Fruit fly (Drosophila melanogaster) whole organism, embryonic: ENCODE measurements around the gene Sps2.

ENCODE experiments used
- Aef1 ChIP-seq: fragments of 200-800 bp; sonication (Bioruptor generic); IDR thresholded peaks from 3 replicates; pipeline ENCODE4 v1.3.6; 2022; ENCODE audit warnings: missing biosample characterization, missing genetic modification characterization
- BtbVII ChIP-seq: fragments of 200-800 bp; sonication (Bioruptor generic); optimal IDR thresholded peaks from 3 replicates; lab custom pipeline; 2017; ENCODE audit warnings: missing biosample characterization, mild to moderate bottlenecking, missing genetic modification characterization
- CG10274 ChIP-seq: fragments of 200-800 bp; sonication (Bioruptor generic); optimal IDR thresholded peaks from 3 replicates; lab custom pipeline; 2017; ENCODE audit warnings: missing biosample characterization, mild to moderate bottlenecking, missing genetic modification characterization
- CG10565 ChIP-seq: fragments of 200-800 bp; sonication (Bioruptor generic); optimal IDR thresholded peaks from 3 replicates; lab custom pipeline; 2016; ENCODE audit warnings: missing biosample characterization, mild to moderate bottlenecking, missing genetic modification characterization
- CG11398 ChIP-seq: fragments of 200-800 bp; sonication (Bioruptor generic); optimal IDR thresholded peaks from 2 replicates; lab custom pipeline; 2016; ENCODE audit warnings: missing biosample characterization, missing genetic modification characterization
- CG11560 ChIP-seq: fragments of 200-800 bp; sonication (Bioruptor generic); IDR thresholded peaks from 3 replicates; pipeline ENCODE4 v1.3.6; 2022; ENCODE audit warnings: missing biosample characterization, missing genetic modification characterization
- CG13296 ChIP-seq: fragments of 200-800 bp; sonication (Bioruptor generic); optimal IDR thresholded peaks from 3 replicates; lab custom pipeline; 2018; ENCODE audit warnings: missing biosample characterization, mild to moderate bottlenecking, missing genetic modification characterization
- CG13894 ChIP-seq: fragments of 200-800 bp; sonication (Bioruptor generic); optimal IDR thresholded peaks from 3 replicates; lab custom pipeline; 2018; ENCODE audit warnings: missing biosample characterization, mild to moderate bottlenecking, missing genetic modification characterization, moderate library complexity
- CG17912 ChIP-seq: fragments of 200-800 bp; sonication (Bioruptor generic); optimal IDR thresholded peaks from 2 replicates; lab custom pipeline; 2018; ENCODE audit warnings: missing biosample characterization, mild to moderate bottlenecking, missing genetic modification characterization
- CG2889 ChIP-seq: fragments of 200-800 bp; sonication (Bioruptor generic); IDR thresholded peaks from 3 replicates; pipeline ENCODE4 v1.3.6; 2022; ENCODE audit warnings: missing biosample characterization, missing genetic modification characterization
- CG31365 ChIP-seq: fragments of 200-800 bp; sonication (Bioruptor generic); optimal IDR thresholded peaks from 2 replicates; lab custom pipeline; 2018; ENCODE audit warnings: missing biosample characterization, mild to moderate bottlenecking, missing genetic modification characterization
- CG3163 ChIP-seq: fragments of 200-800 bp; sonication (Bioruptor generic); optimal IDR thresholded peaks from 3 replicates; lab custom pipeline; 2016; ENCODE audit warnings: missing biosample characterization, missing genetic modification characterization
- CG4328 ChIP-seq: fragments of 200-800 bp; sonication (Bioruptor generic); optimal IDR thresholded peaks from 3 replicates; lab custom pipeline; 2017; ENCODE audit warnings: missing biosample characterization, missing genetic modification reagents, missing genetic modification characterization
- CG6854 ChIP-seq: fragments of 200-800 bp; sonication (Bioruptor generic); optimal IDR thresholded peaks from 3 replicates; lab custom pipeline; 2017; ENCODE audit warnings: missing biosample characterization, mild to moderate bottlenecking, missing genetic modification characterization
- CG7987 ChIP-seq: fragments of 200-800 bp; sonication (Bioruptor generic); optimal IDR thresholded peaks from 2 replicates; lab custom pipeline; 2018; ENCODE audit warnings: missing biosample characterization, mild to moderate bottlenecking, missing genetic modification characterization, moderate library complexity
- CTCF ChIP-seq: fragments of 200-800 bp; sonication (Bioruptor generic); optimal IDR thresholded peaks from 2 replicates; lab custom pipeline; 2017; ENCODE audit warnings: missing biosample characterization, mild to moderate bottlenecking, missing genetic modification characterization, moderate library complexity
- Dbx ChIP-seq: fragments of 200-800 bp; sonication (Bioruptor generic); IDR thresholded peaks from 3 replicates; pipeline ENCODE4 v1.3.6; 2022; ENCODE audit warnings: missing biosample characterization, missing genetic modification characterization
- Deaf1 ChIP-seq: fragments of 200-800 bp; optimal IDR thresholded peaks from 3 replicates; lab custom pipeline; 2019; ENCODE audit warnings: missing biosample characterization, mild to moderate bottlenecking, missing genetic modification characterization, moderate library complexity
- Dp ChIP-seq: fragments of 200-800 bp; sonication (Bioruptor generic); optimal IDR thresholded peaks from 2 replicates; lab custom pipeline; 2018; ENCODE audit warnings: missing biosample characterization, mild to moderate bottlenecking, missing genetic modification characterization, moderate library complexity
- Fer1 ChIP-seq: fragments of 200-800 bp; sonication (Bioruptor generic); optimal IDR thresholded peaks from 2 replicates; lab custom pipeline; 2017; ENCODE audit warnings: missing biosample characterization, mild to moderate bottlenecking, missing genetic modification characterization
- Hmr ChIP-seq: fragments of 200-800 bp; sonication (Bioruptor generic); optimal IDR thresholded peaks from 3 replicates; lab custom pipeline; 2017; ENCODE audit warnings: mild to moderate bottlenecking, missing biosample characterization, missing genetic modification reagents, missing genetic modification characterization
- MBD-R2 ChIP-seq: fragments of 200-800 bp; sonication (Bioruptor generic); IDR thresholded peaks from 2 replicates; pipeline ENCODE4 v1.3.6; 2022; ENCODE audit warnings: missing biosample characterization, missing genetic modification characterization
- MESR4 ChIP-seq: fragments of 200-800 bp; sonication (Bioruptor generic); optimal IDR thresholded peaks from 2 replicates; lab custom pipeline; 2018; ENCODE audit warnings: missing biosample characterization, mild to moderate bottlenecking, missing genetic modification characterization, moderate library complexity
- MTF-1 ChIP-seq: fragments of 200-800 bp; sonication (Bioruptor generic); optimal IDR thresholded peaks from 2 replicates; lab custom pipeline; 2018; ENCODE audit warnings: missing biosample characterization, mild to moderate bottlenecking, missing genetic modification characterization, borderline replicate concordance
- Mad ChIP-seq: fragments of 200-800 bp; sonication (Bioruptor generic); optimal IDR thresholded peaks from 2 replicates; lab custom pipeline; 2016; ENCODE audit warnings: missing biosample characterization, missing genetic modification characterization
- Med ChIP-seq: fragments of 200-800 bp; sonication (Bioruptor generic); peaks from one replicate; lab custom pipeline; 2016; ENCODE audit warnings: missing biosample characterization, missing genetic modification characterization, mild to moderate bottlenecking, inconsistent platforms, moderate library complexity
- NFAT ChIP-seq: fragments of 200-800 bp; sonication (Bioruptor generic); IDR thresholded peaks from 2 replicates; pipeline ENCODE4 v1.3.6; 2022; ENCODE audit warnings: missing biosample characterization, missing genetic modification characterization
- Nf-YC ChIP-seq: fragments of 200-800 bp; optimal IDR thresholded peaks from 3 replicates; lab custom pipeline; 2019; ENCODE audit warnings: missing biosample characterization, mild to moderate bottlenecking, missing genetic modification characterization, moderate library complexity
- Pdp1 ChIP-seq, 2 experiments: fragments of 200-800 bp; sonication (Bioruptor generic); optimal IDR thresholded peaks; 3 replicates each; lab custom pipeline; 2016; ENCODE audit warnings: missing biosample characterization in 2 of 2, missing genetic modification characterization in 2 of 2, mild to moderate bottlenecking in 1 of 2, moderate library complexity in 1 of 2
- Rx ChIP-seq: fragments of 200-800 bp; sonication (Bioruptor generic); IDR thresholded peaks from 2 replicates; pipeline ENCODE4 v1.3.6; 2022; ENCODE audit warnings: missing biosample characterization, missing genetic modification characterization
- al ChIP-seq: fragments of 200-800 bp; sonication (Bioruptor generic); IDR thresholded peaks from 2 replicates; pipeline ENCODE4 v1.3.6; 2022; ENCODE audit warnings: missing biosample characterization, missing genetic modification characterization
- bcd ChIP-seq: fragments of 200-800 bp; sonication (Bioruptor generic); optimal IDR thresholded peaks from 2 replicates; lab custom pipeline; 2017; ENCODE audit warnings: missing biosample characterization, mild to moderate bottlenecking, missing genetic modification characterization
- bigmax ChIP-seq: fragments of 200-800 bp; sonication (Bioruptor generic); optimal IDR thresholded peaks from 2 replicates; lab custom pipeline; 2018; ENCODE audit warnings: missing biosample characterization, mild to moderate bottlenecking, missing genetic modification characterization
- caup ChIP-seq: fragments of 200-800 bp; sonication (Bioruptor generic); optimal IDR thresholded peaks from 3 replicates; lab custom pipeline; 2017; ENCODE audit warnings: missing biosample characterization, mild to moderate bottlenecking, missing genetic modification characterization, moderate library complexity; ENCODE audit not compliant: severe bottlenecking
- dimm ChIP-seq: fragments of 200-800 bp; sonication (Bioruptor generic); IDR thresholded peaks from 2 replicates; pipeline ENCODE4 v1.3.6; 2022; ENCODE audit warnings: missing biosample characterization, missing genetic modification characterization
- exex ChIP-seq: fragments of 200-800 bp; sonication (Bioruptor generic); optimal IDR thresholded peaks from 4 replicates; lab custom pipeline; 2018; ENCODE audit warnings: missing biosample characterization, mild to moderate bottlenecking, missing genetic modification characterization, moderate library complexity
- ftz-f1 ChIP-seq: fragments of 200-800 bp; sonication (Bioruptor generic); optimal IDR thresholded peaks from 2 replicates; lab custom pipeline; 2016; ENCODE audit warnings: missing biosample characterization, missing genetic modification characterization
- gro ChIP-seq: fragments of 200-800 bp; sonication (Bioruptor generic); optimal IDR thresholded peaks from 2 replicates; lab custom pipeline; 2016; ENCODE audit warnings: missing biosample characterization, missing genetic modification characterization
- inv ChIP-seq: fragments of 200-800 bp; sonication (Bioruptor generic); IDR thresholded peaks from 2 replicates; pipeline ENCODE4 v1.3.6; 2022; ENCODE audit warnings: missing biosample characterization, missing genetic modification characterization; ENCODE audit not compliant: partially characterized antibody
- klu ChIP-seq: fragments of 200-800 bp; sonication (Bioruptor generic); IDR thresholded peaks from 2 replicates; pipeline ENCODE4 v1.3.6; 2022; ENCODE audit warnings: missing biosample characterization, missing genetic modification characterization
- mirr ChIP-seq: fragments of 200-800 bp; sonication (Bioruptor generic); optimal IDR thresholded peaks from 3 replicates; lab custom pipeline; 2018; ENCODE audit warnings: missing biosample characterization, mild to moderate bottlenecking, missing genetic modification characterization
- nom ChIP-seq: fragments of 200-800 bp; sonication (Bioruptor generic); optimal IDR thresholded peaks from 2 replicates; lab custom pipeline; 2017; ENCODE audit warnings: missing biosample characterization, missing genetic modification characterization, mild to moderate bottlenecking, moderate library complexity, missing genetic modification reagents
- odd ChIP-seq: fragments of 200-800 bp; sonication (Bioruptor generic); optimal IDR thresholded peaks from 2 replicates; lab custom pipeline; 2017; ENCODE audit warnings: missing biosample characterization, mild to moderate bottlenecking, missing genetic modification characterization
- pho ChIP-seq: fragments of 200-800 bp; sonication (Bioruptor generic); optimal IDR thresholded peaks from 2 replicates; lab custom pipeline; 2016; ENCODE audit warnings: missing biosample characterization, missing genetic modification characterization
- sc ChIP-seq, 3 experiments: fragments of >200 bp in 2 of 3; fragments of 200-800 bp in 1 of 3; sonication (Bioruptor generic) in 1 of 3; optimal IDR thresholded peaks; 2 replicates in 2 of 3; 3 replicates in 1 of 3; lab custom pipeline; 2017; ENCODE audit warnings: mild to moderate bottlenecking in 1 of 3, missing biosample characterization in 1 of 3, missing genetic modification characterization in 1 of 3, missing genetic modification reagents in 1 of 3
- sens ChIP-seq: fragments of 200-800 bp; sonication (Bioruptor generic); peaks from one replicate; lab custom pipeline; 2016; ENCODE audit warnings: missing biosample characterization, missing genetic modification characterization
- so ChIP-seq: fragments of 200-800 bp; sonication (Bioruptor generic); IDR thresholded peaks from 3 replicates; pipeline ENCODE4 v1.3.6; 2022; ENCODE audit warnings: missing biosample characterization, missing genetic modification characterization
- sug ChIP-seq: fragments of 200-800 bp; optimal IDR thresholded peaks from 2 replicates; lab custom pipeline; 2019; ENCODE audit warnings: missing biosample characterization, mild to moderate bottlenecking, missing genetic modification characterization, moderate library complexity
- vnd ChIP-seq: fragments of 200-800 bp; sonication (Bioruptor generic); IDR thresholded peaks from 3 replicates; pipeline ENCODE4 v1.3.6; 2022; ENCODE audit warnings: missing biosample characterization, missing genetic modification characterization; ENCODE audit not compliant: partially characterized antibody
- vvl ChIP-seq: fragments of 200-800 bp; sonication (Bioruptor generic); IDR thresholded peaks from 2 replicates; pipeline ENCODE4 v1.3.6; 2022; ENCODE audit warnings: missing biosample characterization, missing genetic modification characterization

The Sps2 gene

dm6 chr2L:10321612-10322011 lies 20.8 kb upstream of the Sps2 start (continued):
- TF ChIP-seq CG13894 (tag; lab: Kevin White, UChicago) (peak; percentile 84), sc (optimal IDR thresholded peaks at IDR 0.05; lab: Kevin White, UChicago) (no peak), sc (GFP tag; optimal IDR thresholded peaks at IDR 0.05; lab: Kevin White, UChicago) (no peak), klu (GFP tag; lab: Robert Waterston, UW) (no peak), Fer1 (peak; percentile 56), mirr (peak; percentile 91), Aef1 (GFP tag; lab: Robert Waterston, UW) (peak; percentile 60; the same call in 2 of the 3 replicates), Nf-YC (peak; percentile 5), NFAT (GFP tag; lab: Robert Waterston, UW) (peak; percentile 3; the same call in 1 of the 2 replicates), exex (tag; lab: Kevin White, UChicago) (peak; percentile 65), pho (GFP tag; lab: Kevin White, UChicago) (peak; percentile 24), CG3163 (GFP tag; lab: Kevin White, UChicago) (peak; percentile 15), inv (GFP tag; lab: Robert Waterston, UW) (no peak), vnd (GFP tag; lab: Robert Waterston, UW) (no peak), Hmr (peak; percentile 38), CG13296 (GFP tag; lab: Kevin White, UChicago) (peak; percentile 48), CG10274 (GFP tag; lab: Kevin White, UChicago) (peak; percentile 91), sug (tag; lab: Kevin White, UChicago) (peak; percentile 38), bigmax (peak; percentile 25), CG31365 (peak; percentile 17), CG6854 (peak; percentile 8), so (GFP tag; lab: Robert Waterston, UW) (peak; percentile 58; the same call in 1 of the 3 replicates), Med (GFP tag; lab: Kevin White, UChicago) (peak; percentile 80), MBD-R2 (GFP tag; lab: Robert Waterston, UW) (peak; percentile 25; the same call in 1 of the 2 replicates), MTF-1 (GFP tag; lab: Kevin White, UChicago) (peak; percentile 15), gro (peak; percentile 11), Mad (GFP tag; lab: Kevin White, UChicago) (no peak), CG7987 (peak; percentile 10), CG11398 (GFP tag; lab: Kevin White, UChicago) (no peak), al (GFP tag; lab: Robert Waterston, UW) (no peak), ftz-f1 (peak; percentile 80), dimm (GFP tag; lab: Robert Waterston, UW) (no peak), Rx (GFP tag; lab: Robert Waterston, UW) (no peak), MESR4 (peak; percentile 7), sens (GFP tag; lab: Kevin White, UChicago) (peak; percentile 20), CG17912 (peak; percentile 23), BtbVII (GFP tag; lab: Kevin White, UChicago) (peak; percentile 59), Dbx (GFP tag; lab: Robert Waterston, UW) (peak; percentile 28; the same call in 1 of the 3 replicates), CG2889 (GFP tag; lab: Robert Waterston, UW) (no peak), vvl (GFP tag; lab: Robert Waterston, UW) (peak; percentile 23; the same call in 1 of the 2 replicates), CTCF (GFP tag; lab: Kevin White, UChicago) (peak; percentile 30), CG11560 (tag; lab: Robert Waterston, UW) (no peak), CG4328 (GFP tag; lab: Kevin White, UChicago) (no peak), Pdp1 (GFP tag; optimal IDR thresholded peaks at IDR 0.05; lab: Kevin White, UChicago) (no peak), nom (GFP tag; lab: Kevin White, UChicago) (peak; percentile 69), odd (GFP tag; lab: Kevin White, UChicago) (no peak), Deaf1 (tag; lab: Kevin White, UChicago) (peak; percentile 94), caup (GFP tag; lab: Kevin White, UChicago) (peak; percentile 36), CG10565 (GFP tag; lab: Kevin White, UChicago) (no peak), Dp (peak; percentile 19), bcd (GFP tag; lab: Kevin White, UChicago) (no peak)
